Fruit fly (Drosophila melanogaster) whole organism, prepupa: ENCODE data around the gene Rbf2.
A peak's percentile ranks its signal among the peaks of the same experiment; 100 is the strongest.

ENCODE experiments used
- Blimp-1 ChIP-seq: fragments of 200-800 bp; sonication (Bioruptor generic); optimal IDR thresholded peaks from 3 replicates; lab custom pipeline; 2017; ENCODE audit warnings: missing biosample characterization, missing genetic modification characterization, mild to moderate bottlenecking, moderate library complexity, missing genetic modification reagents
- CG10631 ChIP-seq: fragments of 200-800 bp; sonication (Bioruptor generic); optimal IDR thresholded peaks from 2 replicates; lab custom pipeline; 2016; ENCODE audit warnings: missing biosample characterization, missing genetic modification characterization
- CG10669 ChIP-seq: fragments of 200-800 bp; sonication (Bioruptor generic); optimal IDR thresholded peaks from 3 replicates; lab custom pipeline; 2018; ENCODE audit warnings: missing biosample characterization, mild to moderate bottlenecking, missing genetic modification characterization, moderate library complexity
- CG11762 ChIP-seq: fragments of 200-800 bp; sonication (Bioruptor generic); optimal IDR thresholded peaks from 3 replicates; lab custom pipeline; 2016; ENCODE audit warnings: missing biosample characterization, missing genetic modification characterization; ENCODE audit not compliant: insufficient read depth
- CG15336 ChIP-seq: fragments of 200-800 bp; sonication (Bioruptor generic); IDR thresholded peaks from 2 replicates; pipeline ENCODE4 v1.3.6; 2022; ENCODE audit warnings: missing biosample characterization, missing genetic modification characterization
- CG1621 ChIP-seq: fragments of 200-800 bp; sonication (Bioruptor generic); optimal IDR thresholded peaks from 3 replicates; lab custom pipeline; 2018; ENCODE audit warnings: missing biosample characterization, mild to moderate bottlenecking, missing genetic modification characterization
- CG3032 ChIP-seq: fragments of 200-800 bp; optimal IDR thresholded peaks from 2 replicates; lab custom pipeline; 2019; ENCODE audit warnings: missing biosample characterization, mild to moderate bottlenecking, missing genetic modification characterization, moderate library complexity
- CG3919 ChIP-seq: fragments of 200-800 bp; sonication (Bioruptor generic); optimal IDR thresholded peaks from 3 replicates; lab custom pipeline; 2016; ENCODE audit warnings: missing biosample characterization, missing genetic modification characterization
- CG6163 ChIP-seq: fragments of 200-800 bp; sonication (Bioruptor generic); IDR thresholded peaks from 3 replicates; pipeline ENCODE4 v1.3.6; 2022; ENCODE audit warnings: missing biosample characterization, missing genetic modification characterization
- CG6276 ChIP-seq: fragments of 200-800 bp; sonication (Bioruptor generic); optimal IDR thresholded peaks from 2 replicates; lab custom pipeline; 2017; ENCODE audit warnings: missing biosample characterization, mild to moderate bottlenecking, missing genetic modification characterization
- CG6792 ChIP-seq: fragments of 200-800 bp; sonication (Bioruptor generic); optimal IDR thresholded peaks from 3 replicates; lab custom pipeline; 2016; ENCODE audit warnings: missing biosample characterization, missing genetic modification characterization
- CG6808 ChIP-seq: fragments of 200-800 bp; sonication (Bioruptor generic); optimal IDR thresholded peaks from 3 replicates; lab custom pipeline; 2017; ENCODE audit warnings: missing biosample characterization, missing genetic modification characterization, mild to moderate bottlenecking, moderate library complexity, missing genetic modification reagents
- CG7368 ChIP-seq: fragments of 200-800 bp; sonication (Bioruptor generic); optimal IDR thresholded peaks from 3 replicates; lab custom pipeline; 2016; ENCODE audit warnings: missing biosample characterization, missing genetic modification characterization
- CG8119 ChIP-seq: fragments of 200-800 bp; sonication (Bioruptor generic); IDR thresholded peaks from 3 replicates; pipeline ENCODE4 v1.3.6; 2022; ENCODE audit warnings: missing biosample characterization, missing genetic modification characterization
- CG8632 ChIP-seq: fragments of 200-800 bp; sonication (Bioruptor generic); optimal IDR thresholded peaks from 3 replicates; lab custom pipeline; 2016; ENCODE audit warnings: missing biosample characterization, missing genetic modification characterization
- Eip75B ChIP-seq: fragments of 200-800 bp; sonication (Bioruptor generic); optimal IDR thresholded peaks from 3 replicates; lab custom pipeline; 2016; ENCODE audit warnings: missing biosample characterization, missing genetic modification characterization
- Eip78C ChIP-seq: fragments of 200-800 bp; sonication (Bioruptor generic); peaks from one replicate; lab custom pipeline; 2016; ENCODE audit warnings: missing biosample characterization, missing genetic modification characterization
- Eip93F ChIP-seq: fragments of 200-800 bp; sonication (Bioruptor generic); optimal IDR thresholded peaks from 2 replicates; lab custom pipeline; 2016; ENCODE audit warnings: missing biosample characterization, mild to moderate bottlenecking, missing genetic modification characterization
- Ets96B ChIP-seq: fragments of 200-800 bp; optimal IDR thresholded peaks from 2 replicates; lab custom pipeline; 2019; ENCODE audit warnings: missing biosample characterization, mild to moderate bottlenecking, missing genetic modification characterization, moderate library complexity
- Gug ChIP-seq: fragments of 200-800 bp; sonication (Bioruptor generic); IDR thresholded peaks from 2 replicates; pipeline ENCODE4 v1.3.6; 2022; ENCODE audit warnings: missing biosample characterization, missing genetic modification characterization
- Hr38 ChIP-seq: sonication (Bioruptor generic); optimal IDR thresholded peaks from 2 replicates; lab custom pipeline; 2016; ENCODE audit warnings: missing biosample characterization, missing genetic modification characterization
- Hr39 ChIP-seq: fragments of 200-800 bp; sonication (Bioruptor generic); optimal IDR thresholded peaks from 2 replicates; lab custom pipeline; 2016; ENCODE audit warnings: missing biosample characterization, missing genetic modification characterization
- Hr4 ChIP-seq: fragments of 200-800 bp; sonication (Bioruptor generic); optimal IDR thresholded peaks from 3 replicates; lab custom pipeline; 2016; ENCODE audit warnings: missing biosample characterization, missing genetic modification characterization
- Met ChIP-seq: fragments of 200-800 bp; sonication (Bioruptor generic); optimal IDR thresholded peaks from 3 replicates; lab custom pipeline; 2016; ENCODE audit warnings: missing biosample characterization, missing genetic modification characterization
- OdsH ChIP-seq: fragments of 200-800 bp; sonication (Bioruptor generic); optimal IDR thresholded peaks from 3 replicates; lab custom pipeline; 2016; ENCODE audit warnings: missing biosample characterization, missing genetic modification characterization
- Smox ChIP-seq: fragments of 200-800 bp; sonication (Bioruptor generic); optimal IDR thresholded peaks from 3 replicates; lab custom pipeline; 2016; ENCODE audit warnings: missing biosample characterization, missing genetic modification characterization
- Sox14 ChIP-seq: fragments of 200-800 bp; sonication (Bioruptor generic); optimal IDR thresholded peaks from 3 replicates; lab custom pipeline; 2016; ENCODE audit warnings: missing biosample characterization, missing genetic modification characterization
- Sox15 ChIP-seq: fragments of 200-800 bp; sonication (Bioruptor generic); optimal IDR thresholded peaks from 3 replicates; lab custom pipeline; 2016; ENCODE audit warnings: missing biosample characterization, missing genetic modification characterization
- achi ChIP-seq: fragments of 200-800 bp; sonication (Bioruptor generic); optimal IDR thresholded peaks from 3 replicates; lab custom pipeline; 2016; ENCODE audit warnings: missing biosample characterization, missing genetic modification characterization
- cyc ChIP-seq: fragments of 200-800 bp; sonication (Bioruptor generic); optimal IDR thresholded peaks from 3 replicates; lab custom pipeline; 2016; ENCODE audit warnings: missing biosample characterization, missing genetic modification characterization
- dac ChIP-seq: fragments of 200-800 bp; sonication (Bioruptor generic); optimal IDR thresholded peaks from 2 replicates; lab custom pipeline; 2017; ENCODE audit warnings: missing biosample characterization, mild to moderate bottlenecking, missing genetic modification characterization
- dsx ChIP-seq: fragments of 200-800 bp; optimal IDR thresholded peaks from 3 replicates; lab custom pipeline; 2019; ENCODE audit warnings: missing biosample characterization, mild to moderate bottlenecking, missing genetic modification characterization, moderate library complexity; ENCODE audit not compliant: poor library complexity, severe bottlenecking
- esn ChIP-seq: fragments of 200-800 bp; sonication (Bioruptor generic); optimal IDR thresholded peaks from 2 replicates; lab custom pipeline; 2016; ENCODE audit warnings: missing biosample characterization, mild to moderate bottlenecking, missing genetic modification characterization, moderate library complexity
- fd59A ChIP-seq: fragments of 200-800 bp; sonication (Bioruptor generic); optimal IDR thresholded peaks from 2 replicates; lab custom pipeline; 2017; ENCODE audit warnings: missing biosample characterization, mild to moderate bottlenecking, missing genetic modification characterization, missing genetic modification reagents
- fd85E ChIP-seq: fragments of 200-800 bp; sonication (Bioruptor generic); optimal IDR thresholded peaks from 3 replicates; lab custom pipeline; 2016; ENCODE audit warnings: missing biosample characterization, missing genetic modification characterization
- fkh ChIP-seq: fragments of 200-800 bp; sonication (Bioruptor generic); optimal IDR thresholded peaks from 3 replicates; lab custom pipeline; 2017; ENCODE audit warnings: missing biosample characterization, mild to moderate bottlenecking, missing genetic modification characterization, moderate library complexity
- lz ChIP-seq: fragments of 200-800 bp; sonication (Bioruptor generic); optimal IDR thresholded peaks from 3 replicates; lab custom pipeline; 2016; ENCODE audit warnings: missing biosample characterization, missing genetic modification characterization
- pdm3 ChIP-seq: fragments of 200-800 bp; sonication (Bioruptor generic); optimal IDR thresholded peaks from 3 replicates; lab custom pipeline; 2016; ENCODE audit warnings: missing biosample characterization, missing genetic modification characterization
- salr ChIP-seq, 2 experiments: fragments of 200-800 bp; sonication (Bioruptor generic); optimal IDR thresholded peaks; 3 replicates each; lab custom pipeline; 2016 to 2018; ENCODE audit warnings: missing biosample characterization in 2 of 2, missing genetic modification characterization in 2 of 2, mild to moderate bottlenecking in 1 of 2
- ss ChIP-seq, 2 experiments: fragments of 200-800 bp; sonication (Bioruptor generic); optimal IDR thresholded peaks; 2 replicates in 1 of 2; 3 replicates in 1 of 2; lab custom pipeline; 2017 to 2018; ENCODE audit warnings: mild to moderate bottlenecking in 2 of 2, missing biosample characterization in 2 of 2, missing genetic modification characterization in 2 of 2, moderate library complexity in 1 of 2
- topi ChIP-seq: fragments of 200-800 bp; sonication (Bioruptor generic); optimal IDR thresholded peaks from 3 replicates; lab custom pipeline; 2016; ENCODE audit warnings: missing biosample characterization, missing genetic modification characterization

Gene Rbf2

dm6 chr3R:15922622-15923574, 42.3 kb upstream of the Rbf2 start (continued):
- no peak for TF ChIP-seq CG10669 (GFP tag; lab: Kevin White, UChicago)
- no peak for TF ChIP-seq Sox14 (GFP tag; lab: Kevin White, UChicago)
- 0 out of 3 replicates have a peak, but pooled peaks have one; percentile 22 for TF ChIP-seq CG6163 (GFP tag; lab: Robert Waterston, UW)
- TF ChIP-seq Gug (GFP tag; lab: Robert Waterston, UW), result peak; percentile 10; the same call in 1 of the 2 replicates
- TF ChIP-seq CG6808 (GFP tag; lab: Kevin White, UChicago), result no peak
- no peak for TF ChIP-seq Eip93F (GFP tag; lab: Kevin White, UChicago)
- peak; percentile 17 for TF ChIP-seq OdsH (GFP tag; lab: Kevin White, UChicago)
- TF ChIP-seq CG8632 (GFP tag; lab: Kevin White, UChicago), result no peak
- TF ChIP-seq CG10631, result no peak
- TF ChIP-seq CG6276 (GFP tag; lab: Kevin White, UChicago), result peak; percentile 62
- no peak for TF ChIP-seq CG1621
- no peak for TF ChIP-seq ss (GFP tag; optimal IDR thresholded peaks at IDR 0.05; lab: Kevin White, UChicago)
- peak; percentile 62 for TF ChIP-seq Hr4 (GFP tag; lab: Kevin White, UChicago)
- TF ChIP-seq lz (GFP tag; lab: Kevin White, UChicago), result no peak
- no peak for TF ChIP-seq achi (GFP tag; lab: Kevin White, UChicago)
- TF ChIP-seq topi, result no peak
- peak in 1 of 2 experiments; percentile 60 for TF ChIP-seq salr (GFP tag; optimal IDR thresholded peaks at IDR 0.05; lab: Kevin White, UChicago)
- no peak for TF ChIP-seq cyc
- TF ChIP-seq Smox (GFP tag; lab: Kevin White, UChicago), result no peak
- no peak for TF ChIP-seq fd85E (GFP tag; lab: Kevin White, UChicago)

dm6 chr3R:15925329-15925728, 39.9 kb upstream of the Rbf2 start, which contains the start of gene CG34276:
Gene CG34276, plus strand, starts transcription at chr3R:15925629.
- no peak for TF ChIP-seq CG8119 (GFP tag; lab: Robert Waterston, UW)
- no peak for TF ChIP-seq Eip78C
- no peak for TF ChIP-seq Blimp-1

- TF ChIP-seq fkh, result peak; percentile 44
- TF ChIP-seq Smox (GFP tag; lab: Kevin White, UChicago), result no peak
Measured at dm6 chr3R:15925939-15926338, 39.3 kb upstream of the Rbf2 start.

- TF ChIP-seq Gug (GFP tag; lab: Robert Waterston, UW) (peak; percentile 50; the same call in 1 of the 2 replicates), CG6163 (GFP tag; lab: Robert Waterston, UW) (peak; percentile 58; the same call in 1 of the 3 replicates), CG6792 (no peak), CG6808 (GFP tag; lab: Kevin White, UChicago) (no peak), Eip93F (GFP tag; lab: Kevin White, UChicago) (no peak), pdm3 (GFP tag; lab: Kevin White, UChicago) (peak; percentile 51), Hr39 (no peak), fkh (no peak), CG11762 (no peak), CG7368 (GFP tag; lab: Kevin White, UChicago) (no peak), Ets96B (tag; lab: Kevin White, UChicago) (no peak), CG3032 (tag; lab: Kevin White, UChicago) (no peak), achi (GFP tag; lab: Kevin White, UChicago) (no peak), CG6276 (GFP tag; lab: Kevin White, UChicago) (peak; percentile 85), CG8119 (GFP tag; lab: Robert Waterston, UW) (peak; percentile 89), esn (GFP tag; lab: Kevin White, UChicago) (no peak), dac (GFP tag; lab: Kevin White, UChicago) (peak; percentile 64), CG8632 (GFP tag; lab: Kevin White, UChicago) (no peak), Met (GFP tag; lab: Kevin White, UChicago) (no peak), fd59A (GFP tag; lab: Kevin White, UChicago) (no peak), CG15336 (GFP tag; lab: Robert Waterston, UW) (peak; percentile 85), Hr4 (GFP tag; lab: Kevin White, UChicago) (peak; percentile 84), salr (GFP tag; optimal IDR thresholded peaks at IDR 0.05; lab: Kevin White, UChicago) (peak in 1 of 2 experiments; percentile 61), Hr38 (GFP tag; lab: Kevin White, UChicago) (no peak), Sox15 (no peak), Smox (GFP tag; lab: Kevin White, UChicago) (no peak), Blimp-1 (no peak), dsx (no peak), OdsH (GFP tag; lab: Kevin White, UChicago) (peak; percentile 51), CG3919 (GFP tag; lab: Kevin White, UChicago) (peak; percentile 31), Eip75B (GFP tag; lab: Kevin White, UChicago) (no peak), Eip78C (peak; percentile 84)
Measured at dm6 chr3R:15927172-15927571, 38.1 kb upstream of the Rbf2 start.
